Fruit fly (Drosophila melanogaster): ENCODE data around the gene AhcyL2.

The AhcyL2 gene

DNA sequence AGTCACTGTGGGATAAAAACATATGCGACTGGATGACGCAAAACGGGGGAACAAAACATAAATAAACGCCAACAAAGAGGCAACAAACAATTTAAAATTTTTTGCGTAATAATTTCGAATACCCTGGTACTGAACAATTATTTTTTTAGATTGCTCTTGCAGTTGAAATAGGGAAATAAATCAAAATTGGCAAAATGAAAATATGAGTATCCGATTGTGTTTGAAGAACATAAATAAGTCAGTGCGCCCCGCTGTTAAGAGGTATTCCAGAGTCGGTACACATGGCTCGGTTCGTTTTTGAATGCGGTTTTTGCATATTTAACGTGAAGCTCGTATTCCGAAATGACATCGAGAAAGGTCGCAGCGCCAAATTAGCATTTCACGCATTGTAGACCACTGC lies 3.6 kb upstream of the AhcyL2 start (continued):
- TF ChIP-seq CG34406 (GFP tag; optimal IDR thresholded peaks at IDR 0.05) (peak; percentile 19), CG6792 (GFP tag; optimal IDR thresholded peaks at IDR 0.05) (peak; percentile 41), achi (GFP tag; optimal IDR thresholded peaks at IDR 0.05) (peak; percentile 13), CG9139 (GFP tag; optimal IDR thresholded peaks at IDR 0.05) (no peak), Met (GFP tag; optimal IDR thresholded peaks at IDR 0.05) (peak; percentile 43), CG4318 (GFP tag; optimal IDR thresholded peaks at IDR 0.05) (no peak), acj6 (GFP tag; optimal IDR thresholded peaks at IDR 0.05) (peak; percentile 50), CG10631 (GFP tag; optimal IDR thresholded peaks at IDR 0.05) (peak; percentile 5)

DNA sequence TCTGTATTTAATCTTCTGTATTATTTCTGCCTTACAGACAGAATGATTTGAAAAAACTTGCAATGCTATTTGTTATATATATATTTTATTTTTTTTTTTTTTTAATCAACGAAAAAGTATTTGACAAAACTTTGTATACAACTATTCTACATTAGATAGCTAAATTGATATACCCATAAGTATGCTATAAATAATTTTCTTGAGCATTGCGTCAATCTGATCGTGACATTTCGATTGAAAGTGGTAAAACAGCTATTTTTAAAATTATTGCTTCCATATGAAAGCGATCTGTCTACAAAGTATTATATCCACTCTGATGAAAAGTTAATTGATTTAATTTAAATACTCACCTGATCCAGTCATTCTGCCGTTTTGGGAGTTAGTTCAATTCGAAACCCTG lies 2.3 kb upstream of the AhcyL2 start:
- TF ChIP-seq CG7368 (GFP tag; optimal IDR thresholded peaks at IDR 0.05) (no peak), net (GFP tag; optimal IDR thresholded peaks at IDR 0.05) (no peak), Ets21C (GFP tag; optimal IDR thresholded peaks at IDR 0.05) (no peak), CG11294 (GFP tag; IDR thresholded peaks at IDR 0.05) (no peak), Eip93F (GFP tag; optimal IDR thresholded peaks at IDR 0.05) (no peak), CG15336 (GFP tag; IDR thresholded peaks at IDR 0.05) (no peak), CG11902 (GFP tag; optimal IDR thresholded peaks at IDR 0.05) (no peak), Hr4 (GFP tag; optimal IDR thresholded peaks at IDR 0.05) (no peak), Met (GFP tag; optimal IDR thresholded peaks at IDR 0.05) (no peak)

- TF ChIP-seq Smox (GFP tag; optimal IDR thresholded peaks at IDR 0.05): no peak
Observed at dm6 chr3R:16983001-16983400, 1.0 kb upstream of the AhcyL2 start.

- no peak for TF ChIP-seq fd59A (GFP tag; optimal IDR thresholded peaks at IDR 0.05)
- TF ChIP-seq Gug (GFP tag; IDR thresholded peaks at IDR 0.05): no peak
- no peak for TF ChIP-seq salr (GFP tag; optimal IDR thresholded peaks at IDR 0.05)
- TF ChIP-seq ss (GFP tag; optimal IDR thresholded peaks at IDR 0.05): no peak
- no peak for TF ChIP-seq CG16779 (tag; optimal IDR thresholded peaks at IDR 0.05)
- TF ChIP-seq dac (GFP tag; optimal IDR thresholded peaks at IDR 0.05): no peak
- TF ChIP-seq CG6808 (GFP tag; optimal IDR thresholded peaks at IDR 0.05): no peak
- TF ChIP-seq fkh (GFP tag; optimal IDR thresholded peaks at IDR 0.05): peak; percentile 66
- no peak for TF ChIP-seq CG34406 (GFP tag; optimal IDR thresholded peaks at IDR 0.05)
- no peak for TF ChIP-seq CG6854 (GFP tag; optimal IDR thresholded peaks at IDR 0.05)
- TF ChIP-seq svp (GFP tag): peak; percentile 59
- no peak for TF ChIP-seq eg (GFP tag; IDR thresholded peaks at IDR 0.05)
- no peak for TF ChIP-seq Hr39 (GFP tag; optimal IDR thresholded peaks at IDR 0.05)
- TF ChIP-seq CG15336 (GFP tag; IDR thresholded peaks at IDR 0.05): no peak
Observed at dm6 chr3R:16980958-16981623, 867 bp downstream of the AhcyL2 start.

DNA sequence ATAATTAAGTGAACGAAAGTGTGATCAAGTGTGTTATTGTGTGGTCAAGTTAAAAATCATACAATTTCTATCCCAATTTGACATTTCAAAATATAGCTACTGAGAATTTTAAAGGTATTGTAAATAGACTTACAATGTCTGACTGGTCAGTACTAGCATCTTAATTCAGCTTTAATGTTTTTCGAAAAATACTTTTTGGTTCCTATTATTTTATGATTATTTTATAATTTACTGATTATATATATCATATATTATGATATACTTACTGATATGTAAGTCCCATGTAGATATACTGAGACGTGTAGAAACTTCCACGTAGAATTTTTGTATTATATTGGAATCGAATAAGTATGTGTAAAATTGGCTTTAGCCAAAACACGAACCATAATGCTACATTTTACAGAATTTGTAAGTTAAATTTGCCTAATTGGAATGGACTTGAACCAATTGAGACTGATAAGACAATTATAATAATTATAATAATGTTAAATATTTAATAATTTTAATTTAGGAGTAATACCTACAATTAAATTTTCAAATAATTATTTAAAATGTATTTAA lies 4.1 kb downstream of the AhcyL2 start, which contains the start of gene Actn3:
Gene Actn3, minus strand, starts transcription at position 51 of the 561 bp plus-strand sequence.
- no peak for TF ChIP-seq fkh (GFP tag; optimal IDR thresholded peaks at IDR 0.05)
- no peak for TF ChIP-seq vri (GFP tag; optimal IDR thresholded peaks at IDR 0.05)
- TF ChIP-seq CG6808 (GFP tag; optimal IDR thresholded peaks at IDR 0.05): no peak
- TF ChIP-seq cyc (GFP tag; optimal IDR thresholded peaks at IDR 0.05): no peak
- TF ChIP-seq CG11902 (GFP tag; optimal IDR thresholded peaks at IDR 0.05): no peak
- no peak for TF ChIP-seq CG4318 (GFP tag; optimal IDR thresholded peaks at IDR 0.05)
- TF ChIP-seq Met (GFP tag; optimal IDR thresholded peaks at IDR 0.05): no peak
- TF ChIP-seq Lpt (GFP tag; optimal IDR thresholded peaks at IDR 0.05): no peak
- no peak for TF ChIP-seq CG1621 (tag; optimal IDR thresholded peaks at IDR 0.05)
- TF ChIP-seq Eip93F (GFP tag; optimal IDR thresholded peaks at IDR 0.05): no peak
